Fruit fly (Drosophila melanogaster): Measurements from ENCODE around the gene CG8036.

The CG8036 gene

DNA sequence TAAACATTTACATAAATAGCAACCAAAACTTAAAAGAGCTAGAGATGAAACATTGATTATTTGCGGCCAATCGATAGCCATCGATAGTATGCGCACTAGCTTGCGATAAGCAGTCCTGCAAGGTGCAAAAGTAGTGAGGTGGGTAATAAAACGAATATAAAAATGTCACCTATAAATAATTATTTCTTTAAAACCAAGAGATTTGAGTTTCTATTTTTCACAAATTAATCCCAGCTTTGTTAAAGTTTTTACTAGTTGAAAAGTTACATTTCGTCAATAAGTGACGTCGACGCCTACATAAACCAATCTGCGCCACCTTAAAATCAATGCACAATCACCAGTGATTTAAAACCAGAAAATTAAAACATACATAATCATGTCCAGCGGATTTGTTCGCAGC lies 16.9 kb upstream of the CG8036 start, which contains the start of the genes Mkk4 and SLIRP2 (continued):
- peak; percentile 95 for TF ChIP-seq CG9437 (GFP tag; optimal IDR thresholded peaks at IDR 0.05)
- peak; percentile 96 for TF ChIP-seq nom (GFP tag; optimal IDR thresholded peaks at IDR 0.05)
- TF ChIP-seq CG2202 (tag; optimal IDR thresholded peaks at IDR 0.05), result peak; percentile 98
- peak; percentile 97 for TF ChIP-seq CG9876 (GFP tag; optimal IDR thresholded peaks at IDR 0.05)
- TF ChIP-seq hth (optimal IDR thresholded peaks at IDR 0.05), result no peak
- peak; percentile 97 for TF ChIP-seq Blimp-1 (GFP tag; optimal IDR thresholded peaks at IDR 0.05)
- TF ChIP-seq CG32532 (GFP tag; IDR thresholded peaks at IDR 0.05), result peak; percentile 99
- peak; percentile 98 for TF ChIP-seq CG3407 (GFP tag; optimal IDR thresholded peaks at IDR 0.05)
- TF ChIP-seq Six4 (GFP tag; optimal IDR thresholded peaks at IDR 0.05), result peak; percentile 99
- TF ChIP-seq gcm2 (GFP tag; optimal IDR thresholded peaks at IDR 0.05), result peak; percentile 97
- TF ChIP-seq zf30C (GFP tag; optimal IDR thresholded peaks at IDR 0.05), result peak; percentile 54
- TF ChIP-seq Doc2 (GFP tag; IDR thresholded peaks at IDR 0.05), result peak; percentile 96
- peak; percentile 97 for TF ChIP-seq danr (GFP tag; IDR thresholded peaks at IDR 0.05)
- peak; percentile 99 for TF ChIP-seq caup (GFP tag; optimal IDR thresholded peaks at IDR 0.05; ENCODE audit: severe bottlenecking)
- peak; percentile 99 for TF ChIP-seq NfI (GFP tag; optimal IDR thresholded peaks at IDR 0.05)
- peak; percentile 80 for TF ChIP-seq CG7745 (tag; optimal IDR thresholded peaks at IDR 0.05)
- TF ChIP-seq CG11560 (tag; IDR thresholded peaks at IDR 0.05), result peak; percentile 94
- TF ChIP-seq Sox100B (GFP tag; optimal IDR thresholded peaks at IDR 0.05), result peak; percentile 97
- TF ChIP-seq CG8388 (GFP tag; optimal IDR thresholded peaks at IDR 0.05), result peak; percentile 98
- peak; percentile 98 for TF ChIP-seq klu (GFP tag; IDR thresholded peaks at IDR 0.05)
- TF ChIP-seq Sin3A (optimal IDR thresholded peaks at IDR 0.05), result peak; percentile 86
- TF ChIP-seq unc-4 (GFP tag; IDR thresholded peaks at IDR 0.05; ENCODE audit: partially characterized antibody), result peak; percentile 82
- TF ChIP-seq Lim3 (GFP tag; IDR thresholded peaks at IDR 0.05), result peak; percentile 96
- TF ChIP-seq gsb-n (tag; optimal IDR thresholded peaks at IDR 0.05), result peak; percentile 98
- TF ChIP-seq CG10147 (GFP tag; optimal IDR thresholded peaks at IDR 0.05), result peak; percentile 99
- peak; percentile 99 for TF ChIP-seq CG4617 (GFP tag; optimal IDR thresholded peaks at IDR 0.05; ENCODE audit: borderline replicate concordance)
- TF ChIP-seq sens-2 (GFP tag; IDR thresholded peaks at IDR 0.05), result peak; percentile 99
- peak; percentile 98 for TF ChIP-seq CG10543 (GFP tag; optimal IDR thresholded peaks at IDR 0.05)
- peak; percentile 99 for TF ChIP-seq Max (GFP tag; optimal IDR thresholded peaks at IDR 0.05)
- peak; percentile 99 for TF ChIP-seq Xrp1 (GFP tag; IDR thresholded peaks at IDR 0.05)
- TF ChIP-seq BEAF-32 (GFP tag; optimal IDR thresholded peaks at IDR 0.05), result peak; percentile 95
- peak; percentile 99 for TF ChIP-seq sob (GFP tag; IDR thresholded peaks at IDR 0.05)
- TF ChIP-seq CG8478 (optimal IDR thresholded peaks at IDR 0.05), result no peak
- TF ChIP-seq fru (optimal IDR thresholded peaks at IDR 0.05), result no peak
- no peak for TF ChIP-seq pita (GFP tag; optimal IDR thresholded peaks at IDR 0.05)
- TF ChIP-seq org-1 (GFP tag; optimal IDR thresholded peaks at IDR 0.05), result peak; percentile 97
- peak; percentile 98 for TF ChIP-seq jing (GFP tag; optimal IDR thresholded peaks at IDR 0.05)
- TF ChIP-seq Nf-YB (GFP tag; optimal IDR thresholded peaks at IDR 0.05), result peak; percentile 88
- TF ChIP-seq dmrt99B (tag; optimal IDR thresholded peaks at IDR 0.05), result peak; percentile 98
- TF ChIP-seq CG12769 (tag; optimal IDR thresholded peaks at IDR 0.05), result peak; percentile 97
- TF ChIP-seq btn (GFP tag; optimal IDR thresholded peaks at IDR 0.05), result peak; percentile 97
- TF ChIP-seq Nf-YA (GFP tag; IDR thresholded peaks at IDR 0.05), result peak; percentile 97
- peak; percentile 89 for TF ChIP-seq CG14965 (GFP tag; optimal IDR thresholded peaks at IDR 0.05; ENCODE audit: borderline replicate concordance)
- peak; percentile 100 for TF ChIP-seq Med (GFP tag)
- TF ChIP-seq E2f2 (GFP tag; IDR thresholded peaks at IDR 0.05), result peak; percentile 88
- peak; percentile 92 for TF ChIP-seq CG17802 (tag; optimal IDR thresholded peaks at IDR 0.05)
- TF ChIP-seq Camta (GFP tag; optimal IDR thresholded peaks at IDR 0.05), result peak; percentile 99
- peak; percentile 98 for TF ChIP-seq CG11093 (GFP tag; IDR thresholded peaks at IDR 0.05)
- peak; percentile 100 for TF ChIP-seq CG6689 (GFP tag; IDR thresholded peaks at IDR 0.05)
- TF ChIP-seq salm (tag; optimal IDR thresholded peaks at IDR 0.05), result peak; percentile 97
- peak; percentile 99 for TF ChIP-seq Bteb2 (GFP tag; optimal IDR thresholded peaks at IDR 0.05)
- peak; percentile 98 for TF ChIP-seq Hmr (GFP tag; optimal IDR thresholded peaks at IDR 0.05)

All from whole organism, embryonic.